Fruit fly (Drosophila melanogaster) whole organism, larva: ENCODE measurements around the gene fau.

ENCODE experiments used
- noc ChIP-seq: fragments of 200-800 bp; sonication (Bioruptor generic); optimal IDR thresholded peaks from 3 replicates; lab custom pipeline; 2019; ENCODE audit warnings: missing biosample characterization, mild to moderate bottlenecking, missing genetic modification characterization, moderate library complexity

Gene fau

dm6 chr3R:10759348-10759847 is 17.8 kb downstream of the fau start, which contains the start of gene CG31272:
Gene CG31272, minus strand, starts transcription at chr3R:10759398.
- TF ChIP-seq noc (tag; lab: Kevin White, UChicago) = no peak

DNA sequence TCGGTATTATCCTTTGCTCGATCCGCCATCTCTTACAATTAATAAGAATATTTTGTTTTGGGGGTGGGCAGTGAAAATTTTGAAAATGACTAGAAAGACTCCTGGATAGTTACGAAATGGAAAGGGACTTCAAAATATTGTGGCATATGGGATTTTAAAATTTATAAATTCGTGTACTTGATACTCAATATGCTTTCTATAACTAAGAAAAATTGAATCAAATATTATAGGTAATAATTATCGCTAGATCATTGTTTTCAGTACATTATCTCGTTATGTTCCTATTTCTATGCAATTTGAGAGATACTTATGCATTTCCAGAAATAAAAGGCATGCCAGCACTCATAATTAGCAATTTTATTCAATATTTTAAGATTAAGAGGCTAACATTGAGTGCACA is 21.6 kb downstream of the fau start, which contains the start of gene CG14691:
Gene CG14691 (minus strand): TSS at position 101 of the 400 bp plus-strand sequence.
- no peak for TF ChIP-seq noc (tag; lab: Kevin White, UChicago)

dm6 chr3R:10751061-10751460 is 26.1 kb downstream of the fau start, which contains the start of gene TkR86C:
Gene TkR86C, minus strand, starts transcription at chr3R:10751228.
- no peak for TF ChIP-seq noc (tag; lab: Kevin White, UChicago)

DNA sequence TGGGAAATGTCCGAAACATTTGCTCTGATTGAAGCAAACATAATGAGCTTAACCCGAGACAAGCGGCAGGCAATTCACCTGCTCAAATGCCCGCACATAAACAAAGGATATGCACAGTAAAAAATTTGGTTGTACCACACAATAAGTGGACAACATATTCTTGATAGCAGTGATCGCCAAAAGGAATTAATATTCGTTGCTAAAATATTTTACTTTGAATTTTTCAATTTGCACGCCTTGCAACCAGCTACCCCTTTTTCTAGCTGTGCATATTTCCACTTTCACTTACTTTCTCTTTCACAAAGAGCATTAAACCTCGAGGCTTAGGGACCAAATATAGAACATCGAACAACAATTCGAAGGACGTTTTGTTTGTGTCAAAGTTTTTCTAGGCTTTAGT is 29.5 kb downstream of the fau start:
- no peak for TF ChIP-seq noc (tag; lab: Kevin White, UChicago)

dm6 chr3R:10735857-10736256 is 41.3 kb downstream of the fau start, which contains the start of gene tomboy20:
Gene tomboy20, minus strand, starts transcription at chr3R:10735957.
- no peak for TF ChIP-seq noc (tag; lab: Kevin White, UChicago)

DNA sequence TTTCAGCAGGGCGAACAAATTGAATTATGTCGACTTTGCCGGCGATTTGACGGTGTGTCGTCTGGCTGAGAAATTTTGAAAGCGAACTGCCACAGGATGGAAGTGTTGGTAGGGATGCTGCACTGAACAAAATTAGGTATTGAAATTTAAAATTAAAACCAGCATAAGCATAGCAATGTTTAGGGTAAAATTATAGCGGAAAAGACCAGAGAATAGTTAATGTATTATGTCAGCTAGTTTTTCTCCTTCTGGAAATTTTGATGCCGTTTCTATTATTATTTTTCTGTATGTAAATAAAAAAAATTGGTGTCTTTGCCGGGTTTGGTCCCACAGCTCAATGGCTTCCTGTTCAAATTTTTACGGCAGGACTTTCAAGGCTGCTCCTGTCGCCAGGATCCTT is 50.5 kb downstream of the fau start:
- no peak for TF ChIP-seq noc (tag; lab: Kevin White, UChicago)
